Fruit fly (Drosophila melanogaster) whole organism, prepupa: Measurements from ENCODE around the gene CG13056.
A peak's percentile ranks its signal among the peaks of the same experiment; 100 is the strongest.

Experiments used
- Blimp-1 ChIP-seq: fragments of 200-800 bp; sonication (Bioruptor generic); optimal IDR thresholded peaks from 3 replicates; lab custom pipeline; 2017; ENCODE audit warnings: missing biosample characterization, missing genetic modification characterization, mild to moderate bottlenecking, moderate library complexity, missing genetic modification reagents
- CG10631 ChIP-seq: fragments of 200-800 bp; sonication (Bioruptor generic); optimal IDR thresholded peaks from 2 replicates; lab custom pipeline; 2016; ENCODE audit warnings: missing biosample characterization, missing genetic modification characterization
- CG10669 ChIP-seq: fragments of 200-800 bp; sonication (Bioruptor generic); optimal IDR thresholded peaks from 3 replicates; lab custom pipeline; 2018; ENCODE audit warnings: missing biosample characterization, mild to moderate bottlenecking, missing genetic modification characterization, moderate library complexity
- CG11294 ChIP-seq: fragments of 200-800 bp; sonication (Bioruptor generic); IDR thresholded peaks from 2 replicates; pipeline ENCODE4 v1.3.6; 2022; ENCODE audit warnings: missing biosample characterization, missing genetic modification characterization
- CG15336 ChIP-seq: fragments of 200-800 bp; sonication (Bioruptor generic); IDR thresholded peaks from 2 replicates; pipeline ENCODE4 v1.3.6; 2022; ENCODE audit warnings: missing biosample characterization, missing genetic modification characterization
- CG1621 ChIP-seq: fragments of 200-800 bp; sonication (Bioruptor generic); optimal IDR thresholded peaks from 3 replicates; lab custom pipeline; 2018; ENCODE audit warnings: missing biosample characterization, mild to moderate bottlenecking, missing genetic modification characterization
- CG16779 ChIP-seq: fragments of 200-800 bp; sonication (Bioruptor generic); optimal IDR thresholded peaks from 3 replicates; lab custom pipeline; 2017; ENCODE audit warnings: missing biosample characterization, mild to moderate bottlenecking, missing genetic modification characterization
- CG31627 ChIP-seq: fragments of 200-800 bp; sonication (Bioruptor generic); optimal IDR thresholded peaks from 3 replicates; lab custom pipeline; 2016; ENCODE audit warnings: missing biosample characterization, missing genetic modification characterization
- CG32006 ChIP-seq: fragments of 200-800 bp; sonication (Bioruptor generic); optimal IDR thresholded peaks from 3 replicates; lab custom pipeline; 2017; ENCODE audit warnings: missing biosample characterization, mild to moderate bottlenecking, missing genetic modification characterization
- CG3919 ChIP-seq: fragments of 200-800 bp; sonication (Bioruptor generic); optimal IDR thresholded peaks from 3 replicates; lab custom pipeline; 2016; ENCODE audit warnings: missing biosample characterization, missing genetic modification characterization
- CG4318 ChIP-seq: fragments of 200-800 bp; sonication (Bioruptor generic); optimal IDR thresholded peaks from 3 replicates; lab custom pipeline; 2017; ENCODE audit warnings: missing biosample characterization, mild to moderate bottlenecking, missing genetic modification characterization
- CG6276 ChIP-seq: fragments of 200-800 bp; sonication (Bioruptor generic); optimal IDR thresholded peaks from 2 replicates; lab custom pipeline; 2017; ENCODE audit warnings: missing biosample characterization, mild to moderate bottlenecking, missing genetic modification characterization
- CG6808 ChIP-seq: fragments of 200-800 bp; sonication (Bioruptor generic); optimal IDR thresholded peaks from 3 replicates; lab custom pipeline; 2017; ENCODE audit warnings: missing biosample characterization, missing genetic modification characterization, mild to moderate bottlenecking, moderate library complexity, missing genetic modification reagents
- CG6854 ChIP-seq: fragments of 200-800 bp; sonication (Bioruptor generic); optimal IDR thresholded peaks from 2 replicates; lab custom pipeline; 2017; ENCODE audit warnings: missing biosample characterization, mild to moderate bottlenecking, missing genetic modification characterization
- CG8119 ChIP-seq: fragments of 200-800 bp; sonication (Bioruptor generic); IDR thresholded peaks from 3 replicates; pipeline ENCODE4 v1.3.6; 2022; ENCODE audit warnings: missing biosample characterization, missing genetic modification characterization
- CG9139 ChIP-seq: fragments of 200-800 bp; sonication (Bioruptor generic); optimal IDR thresholded peaks from 3 replicates; lab custom pipeline; 2017; ENCODE audit warnings: missing biosample characterization, mild to moderate bottlenecking, missing genetic modification characterization
- Eip75B ChIP-seq: fragments of 200-800 bp; sonication (Bioruptor generic); optimal IDR thresholded peaks from 3 replicates; lab custom pipeline; 2016; ENCODE audit warnings: missing biosample characterization, missing genetic modification characterization
- Eip93F ChIP-seq: fragments of 200-800 bp; sonication (Bioruptor generic); optimal IDR thresholded peaks from 2 replicates; lab custom pipeline; 2016; ENCODE audit warnings: missing biosample characterization, mild to moderate bottlenecking, missing genetic modification characterization
- Ets21C ChIP-seq: fragments of 200-800 bp; sonication (Bioruptor generic); optimal IDR thresholded peaks from 3 replicates; lab custom pipeline; 2016; ENCODE audit warnings: missing biosample characterization, missing genetic modification characterization
- Gug ChIP-seq: fragments of 200-800 bp; sonication (Bioruptor generic); IDR thresholded peaks from 2 replicates; pipeline ENCODE4 v1.3.6; 2022; ENCODE audit warnings: missing biosample characterization, missing genetic modification characterization
- Hr4 ChIP-seq: fragments of 200-800 bp; sonication (Bioruptor generic); optimal IDR thresholded peaks from 3 replicates; lab custom pipeline; 2016; ENCODE audit warnings: missing biosample characterization, missing genetic modification characterization
- Lpt ChIP-seq: fragments of 200-800 bp; sonication (Bioruptor generic); optimal IDR thresholded peaks from 3 replicates; lab custom pipeline; 2016; ENCODE audit warnings: missing biosample characterization, missing genetic modification characterization
- Met ChIP-seq: fragments of 200-800 bp; sonication (Bioruptor generic); optimal IDR thresholded peaks from 3 replicates; lab custom pipeline; 2016; ENCODE audit warnings: missing biosample characterization, missing genetic modification characterization
- OdsH ChIP-seq: fragments of 200-800 bp; sonication (Bioruptor generic); optimal IDR thresholded peaks from 3 replicates; lab custom pipeline; 2016; ENCODE audit warnings: missing biosample characterization, missing genetic modification characterization
- Sox14 ChIP-seq: fragments of 200-800 bp; sonication (Bioruptor generic); optimal IDR thresholded peaks from 3 replicates; lab custom pipeline; 2016; ENCODE audit warnings: missing biosample characterization, missing genetic modification characterization
- achi ChIP-seq: fragments of 200-800 bp; sonication (Bioruptor generic); optimal IDR thresholded peaks from 3 replicates; lab custom pipeline; 2016; ENCODE audit warnings: missing biosample characterization, missing genetic modification characterization
- acj6 ChIP-seq: fragments of 200-800 bp; sonication (Bioruptor generic); optimal IDR thresholded peaks from 3 replicates; lab custom pipeline; 2016; ENCODE audit warnings: missing biosample characterization, missing genetic modification characterization
- dac ChIP-seq: fragments of 200-800 bp; sonication (Bioruptor generic); optimal IDR thresholded peaks from 2 replicates; lab custom pipeline; 2017; ENCODE audit warnings: missing biosample characterization, mild to moderate bottlenecking, missing genetic modification characterization
- dsx ChIP-seq: fragments of 200-800 bp; optimal IDR thresholded peaks from 3 replicates; lab custom pipeline; 2019; ENCODE audit warnings: missing biosample characterization, mild to moderate bottlenecking, missing genetic modification characterization, moderate library complexity; ENCODE audit not compliant: poor library complexity, severe bottlenecking
- eg ChIP-seq: fragments of 200-800 bp; sonication (Bioruptor generic); IDR thresholded peaks from 3 replicates; pipeline ENCODE4 v1.3.6; 2022; ENCODE audit warnings: missing biosample characterization, missing genetic modification characterization
- esn ChIP-seq: fragments of 200-800 bp; sonication (Bioruptor generic); optimal IDR thresholded peaks from 2 replicates; lab custom pipeline; 2016; ENCODE audit warnings: missing biosample characterization, mild to moderate bottlenecking, missing genetic modification characterization, moderate library complexity
- fd59A ChIP-seq: fragments of 200-800 bp; sonication (Bioruptor generic); optimal IDR thresholded peaks from 2 replicates; lab custom pipeline; 2017; ENCODE audit warnings: missing biosample characterization, mild to moderate bottlenecking, missing genetic modification characterization, missing genetic modification reagents
- net ChIP-seq: fragments of 200-800 bp; sonication (Bioruptor generic); optimal IDR thresholded peaks from 3 replicates; lab custom pipeline; 2016; ENCODE audit warnings: missing biosample characterization, missing genetic modification characterization
- pdm3 ChIP-seq: fragments of 200-800 bp; sonication (Bioruptor generic); optimal IDR thresholded peaks from 3 replicates; lab custom pipeline; 2016; ENCODE audit warnings: missing biosample characterization, missing genetic modification characterization
- salr ChIP-seq, 2 experiments: fragments of 200-800 bp; sonication (Bioruptor generic); optimal IDR thresholded peaks; 3 replicates each; lab custom pipeline; 2016 to 2018; ENCODE audit warnings: missing biosample characterization in 2 of 2, missing genetic modification characterization in 2 of 2, mild to moderate bottlenecking in 1 of 2
- ss ChIP-seq, 2 experiments: fragments of 200-800 bp; sonication (Bioruptor generic); optimal IDR thresholded peaks; 2 replicates in 1 of 2; 3 replicates in 1 of 2; lab custom pipeline; 2017 to 2018; ENCODE audit warnings: mild to moderate bottlenecking in 2 of 2, missing biosample characterization in 2 of 2, missing genetic modification characterization in 2 of 2, moderate library complexity in 1 of 2
- svp ChIP-seq: fragments of 200-800 bp; sonication (Bioruptor generic); peaks from one replicate; lab custom pipeline; 2016; ENCODE audit warnings: missing biosample characterization, missing genetic modification characterization
- topi ChIP-seq: fragments of 200-800 bp; sonication (Bioruptor generic); optimal IDR thresholded peaks from 3 replicates; lab custom pipeline; 2016; ENCODE audit warnings: missing biosample characterization, missing genetic modification characterization

The CG13056 gene

dm6 chr3L:16303078-16303477 is 30.0 kb upstream of the CG13056 start, which contains the start of gene CG13044:
TSS of gene CG13044 (minus strand) at chr3L:16303178.
- TF ChIP-seq Hr4 (GFP tag; lab: Kevin White, UChicago): no peak
- peak; percentile 41 for TF ChIP-seq Blimp-1 (GFP tag; lab: Kevin White, UChicago)

- TF ChIP-seq ss (GFP tag; optimal IDR thresholded peaks at IDR 0.05; lab: Kevin White, UChicago) (no peak), pdm3 (no peak), fd59A (no peak), Gug (no peak), CG4318 (GFP tag; lab: Kevin White, UChicago) (no peak), CG6854 (GFP tag; lab: Kevin White, UChicago) (no peak), CG32006 (GFP tag; lab: Kevin White, UChicago) (no peak), CG11294 (GFP tag; lab: Robert Waterston, UW) (no peak), acj6 (no peak), Ets21C (GFP tag; lab: Kevin White, UChicago) (no peak), dsx (GFP tag; lab: Kevin White, UChicago) (no peak), CG10669 (GFP tag; lab: Kevin White, UChicago) (no peak), achi (GFP tag; lab: Kevin White, UChicago) (no peak), CG1621 (tag; lab: Kevin White, UChicago) (no peak), Blimp-1 (GFP tag; lab: Kevin White, UChicago) (no peak)
Measured at dm6 chr3L:16303982-16304381, 29.1 kb upstream of the CG13056 start, which contains the start of gene CG43249. TSS of gene CG43249 (plus strand) at chr3L:16304282.

dm6 chr3L:16305820-16306650 is 27.1 kb upstream of the CG13056 start, which contains the start of the genes CG13043 and CG13063:
TSS of gene CG13043 (minus strand) at chr3L:16305870.
TSS of gene CG13063 (plus strand) at chr3L:16306600.
- TF ChIP-seq CG10669 (GFP tag; lab: Kevin White, UChicago): no peak
- peak; percentile 30 for TF ChIP-seq svp (GFP tag; lab: Kevin White, UChicago)

- TF ChIP-seq svp (GFP tag; lab: Kevin White, UChicago) (no peak), CG11294 (GFP tag; lab: Robert Waterston, UW) (no peak), achi (GFP tag; lab: Kevin White, UChicago) (no peak)
Measured at dm6 chr3L:16308380-16308779, 24.7 kb upstream of the CG13056 start, which contains the start of gene CG13042. TSS of gene CG13042 (minus strand) at chr3L:16308480.

dm6 chr3L:16309972-16310371 is 23.1 kb upstream of the CG13056 start:
- peak in 1 of 2 experiments; percentile 44 for TF ChIP-seq salr (GFP tag; optimal IDR thresholded peaks at IDR 0.05; lab: Kevin White, UChicago)
- peak; percentile 38 for TF ChIP-seq Sox14 (GFP tag; lab: Kevin White, UChicago)
- TF ChIP-seq CG6276 (GFP tag; lab: Kevin White, UChicago): peak; percentile 69
- peak; percentile 47 for TF ChIP-seq CG4318 (GFP tag; lab: Kevin White, UChicago)
- TF ChIP-seq CG9139 (GFP tag; lab: Kevin White, UChicago): no peak
- TF ChIP-seq CG16779 (tag; lab: Kevin White, UChicago): peak; percentile 37
- peak; percentile 51 for TF ChIP-seq OdsH
- TF ChIP-seq eg (GFP tag; lab: Robert Waterston, UW): peak; percentile 86
- no peak for TF ChIP-seq Blimp-1 (GFP tag; lab: Kevin White, UChicago)
- TF ChIP-seq CG6808: no peak
- no peak for TF ChIP-seq esn
- TF ChIP-seq ss (GFP tag; optimal IDR thresholded peaks at IDR 0.05; lab: Kevin White, UChicago): no peak
- peak; percentile 80 for TF ChIP-seq CG32006 (GFP tag; lab: Kevin White, UChicago)
- TF ChIP-seq svp (GFP tag; lab: Kevin White, UChicago): no peak
- peak; percentile 21 for TF ChIP-seq acj6
- peak; percentile 29 for TF ChIP-seq net (GFP tag; lab: Kevin White, UChicago)
- TF ChIP-seq CG1621 (tag; lab: Kevin White, UChicago): no peak
- TF ChIP-seq dac (GFP tag; lab: Kevin White, UChicago): peak; percentile 83
- TF ChIP-seq Met (GFP tag; lab: Kevin White, UChicago): no peak
- TF ChIP-seq Hr4 (GFP tag; lab: Kevin White, UChicago): peak; percentile 77
- TF ChIP-seq CG10631 (GFP tag; lab: Kevin White, UChicago): peak; percentile 59
- TF ChIP-seq CG10669 (GFP tag; lab: Kevin White, UChicago): no peak
- TF ChIP-seq CG15336 (GFP tag; lab: Robert Waterston, UW): peak; percentile 82
- no peak for TF ChIP-seq topi (GFP tag; lab: Kevin White, UChicago)
- peak; percentile 36 for TF ChIP-seq pdm3
- TF ChIP-seq dsx (GFP tag; lab: Kevin White, UChicago): no peak
- TF ChIP-seq Lpt (GFP tag; lab: Kevin White, UChicago): peak; percentile 56
- no peak for TF ChIP-seq fd59A
- peak; percentile 52 for TF ChIP-seq CG3919 (GFP tag; lab: Kevin White, UChicago)
- no peak for TF ChIP-seq Eip93F (GFP tag; lab: Kevin White, UChicago)
- TF ChIP-seq Eip75B (GFP tag; lab: Kevin White, UChicago): peak; percentile 61
- no peak for TF ChIP-seq CG31627 (GFP tag; lab: Kevin White, UChicago)
- TF ChIP-seq CG8119 (GFP tag; lab: Robert Waterston, UW): peak; percentile 66
